Worm (Caenorhabditis elegans) whole organism, L4/young adult: ENCODE data around the gene ZK896.1.

Experiments used
- W03F9.2 ChIP-seq: fragments of 150-350 bp; optimal IDR thresholded peaks from 2 replicates; lab custom pipeline; 2014; ENCODE audit warnings: missing biosample characterization, missing genetic modification characterization
- dao-5 ChIP-seq: sonication (generic microtip); optimal IDR thresholded peaks from 2 replicates; lab custom pipeline; 2016; ENCODE audit warnings: missing genotype, missing genetic modification characterization, moderate library complexity, missing compliant biosample characterization
- him-1 ChIP-seq: sonication (generic microtip); optimal IDR thresholded peaks from 2 replicates; lab custom pipeline; 2016; ENCODE audit warnings: missing genotype, missing genetic modification reagents, missing genetic modification characterization, missing compliant biosample characterization

- TF ChIP-seq him-1 (tag; lab: Kevin White, UChicago) (no peak), W03F9.2 (tag; lab: Kevin White, UChicago) (no peak), dao-5 (tag; lab: Kevin White, UChicago) (no peak)
Observed at ce11 chrIV:12892194-12892593, 17.0 kb upstream of the ZK896.1 start, which contains the start of gene K08D8.1.
